Worm (Caenorhabditis elegans) whole organism, L4/young adult: ENCODE measurements around the gene srbc-49.

Experiments
- dao-5 ChIP-seq: sonication (generic microtip); optimal IDR thresholded peaks from 2 replicates; lab custom pipeline; 2016; ENCODE audit warnings: missing genotype, missing genetic modification characterization, moderate library complexity, missing compliant biosample characterization
- him-1 ChIP-seq: sonication (generic microtip); optimal IDR thresholded peaks from 2 replicates; lab custom pipeline; 2016; ENCODE audit warnings: missing genotype, missing genetic modification reagents, missing genetic modification characterization, missing compliant biosample characterization

- TF ChIP-seq him-1 (no peak), dao-5 (tag; lab: Kevin White, UChicago) (no peak)
These were observed 3.8 kb upstream of the srbc-49 start, which contains the start of gene abf-3 for ce11 chrV:15817746-15818145.
